Worm (Caenorhabditis elegans) whole organism, L4/young adult: Measurements from ENCODE around the gene T10B10.8.

Experiments
- W03F9.2 ChIP-seq: fragments of 150-350 bp; optimal IDR thresholded peaks from 2 replicates; lab custom pipeline; 2014; ENCODE audit warnings: missing biosample characterization, missing genetic modification characterization
- dao-5 ChIP-seq: sonication (generic microtip); optimal IDR thresholded peaks from 2 replicates; lab custom pipeline; 2016; ENCODE audit warnings: missing genotype, missing genetic modification characterization, moderate library complexity, missing compliant biosample characterization

DNA sequence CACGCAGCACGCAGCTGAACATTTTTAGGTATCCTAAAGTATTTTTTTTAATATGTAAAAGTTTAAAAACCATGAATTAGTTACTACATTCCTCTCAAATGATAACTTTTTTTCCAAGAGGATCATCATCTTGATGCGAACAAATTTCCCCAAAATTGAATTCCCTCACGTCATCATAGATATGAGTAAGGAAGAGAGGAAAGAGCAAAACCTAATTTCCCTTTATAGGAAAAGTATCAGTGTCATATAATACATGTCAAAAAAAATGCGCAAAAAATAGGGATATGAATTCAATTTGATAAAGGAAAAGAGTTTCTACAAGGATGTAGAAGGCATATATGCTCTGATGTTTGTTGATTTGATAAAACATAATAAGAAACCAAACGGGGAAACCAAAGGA, 34.1 kb upstream of the T10B10.8 start:
- TF ChIP-seq dao-5 (tag; lab: Kevin White, UChicago) (no peak), W03F9.2 (tag; lab: Kevin White, UChicago) (no peak)
